Fruit fly (Drosophila melanogaster): ENCODE results near the gene CG13088.

DNA sequence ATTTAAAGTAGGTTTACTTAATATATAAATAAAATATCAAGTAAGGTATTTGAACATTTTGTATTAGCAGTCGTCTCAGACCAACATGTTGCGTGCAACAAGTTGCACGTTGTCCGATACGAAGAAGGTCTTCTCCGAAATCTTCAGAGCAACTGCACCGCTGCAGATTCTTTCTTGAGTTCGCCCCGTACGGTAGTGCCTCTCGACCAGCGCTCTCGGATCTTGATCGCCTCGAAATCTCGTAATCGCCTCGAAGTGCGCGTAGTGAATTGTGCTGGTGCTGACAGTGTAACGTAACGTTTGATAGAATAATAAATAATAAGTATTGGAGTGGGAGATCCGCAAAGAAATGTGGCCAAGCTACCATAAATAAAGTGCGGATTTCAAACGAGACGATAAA, 22.1 kb upstream of the CG13088 start, which contains the start of gene dachs:
- no peak for TF ChIP-seq Abd-B (GFP tag; optimal IDR thresholded peaks at IDR 0.05)
- TF ChIP-seq Sp1 (GFP tag; optimal IDR thresholded peaks at IDR 0.05): no peak
- no peak for TF ChIP-seq Jra (GFP tag; optimal IDR thresholded peaks at IDR 0.05)
